Fruit fly (Drosophila melanogaster) S2 (cell line): ENCODE data around the gene CG14635.
A peak's percentile ranks its signal among the peaks of the same experiment; 100 is the strongest.

Source experiments
- CG8478 ChIP-seq: fragments of >200 bp; optimal IDR thresholded peaks from 2 replicates; lab custom pipeline; 2018
- CTCF ChIP-seq, 2 experiments: fragments of >200 bp; optimal IDR thresholded peaks; 2 replicates each; lab custom pipeline; 2018

DNA sequence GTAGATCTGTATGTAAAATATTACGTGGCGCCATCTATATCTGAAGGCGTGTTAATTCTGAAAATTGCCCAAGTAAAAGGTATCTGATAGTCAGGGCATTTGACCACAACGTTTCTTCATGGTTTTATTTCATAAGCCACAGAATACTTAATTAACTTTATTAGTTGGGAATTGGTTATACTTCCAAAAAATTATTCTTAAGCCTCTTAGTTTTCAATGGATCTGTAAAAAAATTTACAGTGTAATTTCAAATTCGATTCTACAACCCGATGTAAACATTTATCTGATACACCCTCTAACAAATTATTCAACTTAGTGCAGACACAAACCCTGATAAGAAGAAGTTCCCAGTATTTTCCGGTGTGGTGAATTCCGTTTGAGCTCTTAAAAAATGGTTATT, 1.1 kb upstream of the CG14635 start:
- TF ChIP-seq CTCF (optimal IDR thresholded peaks at IDR 0.05; lab: Kevin White, UChicago) (peak; percentile 57 to 76), CG8478 (lab: Kevin White, UChicago) (no peak)
